Worm (Caenorhabditis elegans) whole organism, late embryonic: ENCODE results near the gene F58B3.4.

Experiments used
- ceh-14 ChIP-seq: sonication (generic microtip); optimal IDR thresholded peaks from 2 replicates; lab custom pipeline; 2016; ENCODE audit warnings: missing genotype, missing genetic modification characterization, missing compliant biosample characterization
- ceh-45 ChIP-seq: fragments of 200-800 bp; sonication (Bioruptor generic); IDR thresholded peaks from 2 replicates; pipeline ENCODE4 v1.3.6; 2022; ENCODE audit warnings: missing genetic modification reagents, missing genetic modification characterization, missing compliant biosample characterization
- ceh-6 ChIP-seq: fragments of 200-800 bp; sonication (Bioruptor generic); optimal IDR thresholded peaks from 2 replicates; lab custom pipeline; 2018; ENCODE audit warnings: mild to moderate bottlenecking, missing genetic modification characterization, missing compliant biosample characterization
- ceh-9 ChIP-seq: sonication (generic microtip); optimal IDR thresholded peaks from 2 replicates; lab custom pipeline; 2016; ENCODE audit warnings: mild to moderate bottlenecking, missing genetic modification characterization, inconsistent platforms, missing compliant biosample characterization
- elt-4 ChIP-seq: sonication (generic microtip); optimal IDR thresholded peaks from 2 replicates; lab custom pipeline; 2016; ENCODE audit warnings: missing genetic modification characterization, missing compliant biosample characterization
- npax-4 ChIP-seq: sonication (generic microtip); optimal IDR thresholded peaks from 2 replicates; lab custom pipeline; 2016; ENCODE audit warnings: missing genetic modification characterization, missing compliant biosample characterization
- pha-4 ChIP-seq: fragments of 150-350 bp; optimal IDR thresholded peaks from 2 replicates; lab custom pipeline; 2018; ENCODE audit warnings: missing biosample characterization, missing genetic modification reagents, missing genetic modification characterization

- TF ChIP-seq npax-4: no peak
- no peak for TF ChIP-seq ceh-14 (tag; lab: Kevin White, UChicago)
- no peak for TF ChIP-seq ceh-9 (tag; lab: Kevin White, UChicago)
- TF ChIP-seq elt-4 (tag; lab: Kevin White, UChicago): no peak
- no peak for TF ChIP-seq pha-4 (tag; lab: Kevin White, UChicago)
- no peak for TF ChIP-seq ceh-6 (GFP tag; lab: Kevin White, UChicago)
- no peak for TF ChIP-seq ceh-45 (GFP tag; lab: Robert Waterston, UW)
These were observed 23.7 kb upstream of the F58B3.4 start, which contains the start of gene ent-1 for ce11 chrIV:11655370-11655769.
